Worm (Caenorhabditis elegans): ENCODE results near the gene H39E23.2.

- TF ChIP-seq F13H6.1 (tag; optimal IDR thresholded peaks at IDR 0.05) (no peak), nhr-11 (tag; optimal IDR thresholded peaks at IDR 0.05) (no peak), unc-86 (tag; optimal IDR thresholded peaks at IDR 0.05) (no peak), hlh-6 (tag; optimal IDR thresholded peaks at IDR 0.05) (no peak), dmd-4 (tag; optimal IDR thresholded peaks at IDR 0.05; ENCODE audit: borderline replicate concordance) (no peak), dve-1 (tag; optimal IDR thresholded peaks at IDR 0.05) (no peak), lin-11 (tag; optimal IDR thresholded peaks at IDR 0.05) (no peak), Y22D7AL.16 (tag; optimal IDR thresholded peaks at IDR 0.05) (no peak)
Measured at ce11 chrV:14128858-14129257, 18.7 kb downstream of the H39E23.2 start.

Measured in whole organism, late embryonic.